Fruit fly (Drosophila melanogaster): ENCODE results near the gene FarO.

The FarO gene

DNA sequence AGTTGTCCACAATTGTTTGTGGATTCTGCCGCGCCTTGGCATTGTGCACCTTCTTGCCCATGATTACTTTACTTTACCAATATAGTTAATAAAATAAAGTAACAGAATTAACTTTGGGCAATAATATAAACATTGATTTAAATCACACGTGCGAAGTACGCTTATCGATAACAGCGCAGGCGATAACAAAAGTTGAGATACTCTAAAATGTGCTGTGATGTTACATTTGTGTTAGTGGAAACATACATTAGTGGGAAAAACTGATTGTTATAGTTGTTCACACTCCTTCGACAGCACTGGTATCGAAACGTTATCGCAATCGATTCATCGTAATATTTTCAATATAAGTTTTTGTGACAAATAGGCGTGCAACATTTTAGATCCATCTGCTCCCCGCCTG, 38.2 kb upstream of the FarO start, which contains the start of gene kz (continued):
- TF ChIP-seq Side (GFP tag; optimal IDR thresholded peaks at IDR 0.05), result no peak
- peak; percentile 75 for TF ChIP-seq CG1024 (GFP tag; IDR thresholded peaks at IDR 0.05)
- no peak for TF ChIP-seq CG10366 (GFP tag; IDR thresholded peaks at IDR 0.05)
- TF ChIP-seq Sry-δ (GFP tag; optimal IDR thresholded peaks at IDR 0.05), result peak; percentile 79
- peak; percentile 94 for TF ChIP-seq CG30020 (tag; optimal IDR thresholded peaks at IDR 0.05)
- 0 out of 3 replicates have a peak, but pooled peaks have one; percentile 32 for TF ChIP-seq ci (GFP tag; IDR thresholded peaks at IDR 0.05)
- peak; percentile 60 for TF ChIP-seq Ets97D (GFP tag; optimal IDR thresholded peaks at IDR 0.05)
- TF ChIP-seq Ptx1 (GFP tag; IDR thresholded peaks at IDR 0.05), result no peak
- TF ChIP-seq vnd (GFP tag; IDR thresholded peaks at IDR 0.05; ENCODE audit: partially characterized antibody), result peak; percentile 95
- peak; percentile 99 for TF ChIP-seq HLH4C (GFP tag; IDR thresholded peaks at IDR 0.05; ENCODE audit: partially characterized antibody)
- peak; percentile 45 for TF ChIP-seq CG9797 (GFP tag; optimal IDR thresholded peaks at IDR 0.05)
- peak; percentile 98 for TF ChIP-seq CG6791 (GFP tag; IDR thresholded peaks at IDR 0.05; ENCODE audit: partially characterized antibody)
- TF ChIP-seq knrl (GFP tag; IDR thresholded peaks at IDR 0.05; ENCODE audit: partially characterized antibody), result peak; percentile 82
- TF ChIP-seq CG11085 (GFP tag; IDR thresholded peaks at IDR 0.05), result no peak
- peak; percentile 57; the same call in 1 of the 3 replicates for TF ChIP-seq row (GFP tag; IDR thresholded peaks at IDR 0.05)
- peak; percentile 61 for TF ChIP-seq hbn (GFP tag; IDR thresholded peaks at IDR 0.05; ENCODE audit: partially characterized antibody)
- peak; percentile 87 for TF ChIP-seq Max (GFP tag; optimal IDR thresholded peaks at IDR 0.05)
- peak; percentile 92 for TF ChIP-seq Opbp (GFP tag; IDR thresholded peaks at IDR 0.05; ENCODE audit: partially characterized antibody)
- TF ChIP-seq HmgZ (tag; optimal IDR thresholded peaks at IDR 0.05), result peak; percentile 55
- TF ChIP-seq Adf1 (GFP tag; IDR thresholded peaks at IDR 0.05), result 0 out of 2 replicates have a peak, but pooled peaks have one; percentile 9
- no peak for TF ChIP-seq zfh1 (GFP tag; IDR thresholded peaks at IDR 0.05)
- peak; percentile 76 for TF ChIP-seq BEAF-32 (GFP tag; optimal IDR thresholded peaks at IDR 0.05)
- no peak for TF ChIP-seq tx (GFP tag; optimal IDR thresholded peaks at IDR 0.05)
- TF ChIP-seq Hmr (GFP tag; optimal IDR thresholded peaks at IDR 0.05), result no peak
- TF ChIP-seq bbx (GFP tag; IDR thresholded peaks at IDR 0.05; ENCODE audit: partially characterized antibody), result peak; percentile 94
- peak; percentile 100 for TF ChIP-seq nerfin-2 (GFP tag; IDR thresholded peaks at IDR 0.05; ENCODE audit: partially characterized antibody)

DNA sequence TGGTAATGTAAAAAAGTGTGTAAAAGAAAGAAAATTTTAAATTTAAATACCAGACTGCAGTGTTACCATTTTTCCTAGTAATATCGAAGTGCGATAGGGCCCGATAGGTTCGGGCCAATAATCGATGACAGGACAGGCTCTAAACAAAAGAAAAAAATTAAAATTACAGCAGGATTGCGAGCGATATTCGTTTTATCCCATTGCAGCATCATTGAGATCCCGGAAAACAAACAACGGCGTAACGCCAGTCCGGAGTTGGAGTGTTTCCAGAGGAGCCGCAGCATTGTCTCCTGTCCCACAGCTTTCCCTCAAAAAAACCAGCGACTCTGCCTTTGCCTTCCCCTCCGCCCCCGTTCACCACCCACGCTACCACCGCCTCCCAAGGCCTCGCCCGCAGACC, 21.5 kb upstream of the FarO start, which contains the start of gene pcx:
pcx (plus strand) TSS at position 159 of the 400 bp plus-strand sequence.
- TF ChIP-seq BEAF-32 (GFP tag; optimal IDR thresholded peaks at IDR 0.05) (peak; percentile 57), ci (GFP tag; IDR thresholded peaks at IDR 0.05) (no peak), bsh (GFP tag; optimal IDR thresholded peaks at IDR 0.05) (no peak), Sry-δ (GFP tag; optimal IDR thresholded peaks at IDR 0.05) (peak; percentile 49), CG13287 (GFP tag; IDR thresholded peaks at IDR 0.05; ENCODE audit: partially characterized antibody) (peak; percentile 71), tx (GFP tag; optimal IDR thresholded peaks at IDR 0.05) (no peak), phol (tag; optimal IDR thresholded peaks at IDR 0.05) (peak; percentile 1), CG16813 (GFP tag; IDR thresholded peaks at IDR 0.05; ENCODE audit: partially characterized antibody) (peak; percentile 55), crol (GFP tag; IDR thresholded peaks at IDR 0.05) (peak; percentile 89), chif (GFP tag; optimal IDR thresholded peaks at IDR 0.05) (no peak), knrl (GFP tag; IDR thresholded peaks at IDR 0.05; ENCODE audit: partially characterized antibody) (peak; percentile 54; the same call in 2 of the 3 replicates), bbx (GFP tag; IDR thresholded peaks at IDR 0.05; ENCODE audit: partially characterized antibody) (peak; percentile 58), hb (GFP tag; IDR thresholded peaks at IDR 0.05; ENCODE audit: partially characterized antibody) (peak; percentile 44; the same call in 1 of the 3 replicates), inv (GFP tag; IDR thresholded peaks at IDR 0.05; ENCODE audit: partially characterized antibody) (0 out of 2 replicates have a peak, but pooled peaks have one; percentile 19), Mrtf (GFP tag; IDR thresholded peaks at IDR 0.05) (no peak), sens-2 (GFP tag; IDR thresholded peaks at IDR 0.05) (no peak), CG14710 (tag; optimal IDR thresholded peaks at IDR 0.05) (peak; percentile 37), amos (GFP tag; IDR thresholded peaks at IDR 0.05; ENCODE audit: partially characterized antibody) (peak; percentile 59; the same call in 1 of the 2 replicates), gfzf (GFP tag; optimal IDR thresholded peaks at IDR 0.05) (peak; percentile 50), Dp (GFP tag; optimal IDR thresholded peaks at IDR 0.05) (peak; percentile 70), CG6654 (GFP tag; optimal IDR thresholded peaks at IDR 0.05) (no peak), Bgb (GFP tag; IDR thresholded peaks at IDR 0.05; ENCODE audit: partially characterized antibody) (peak; percentile 56), Scr (GFP tag; IDR thresholded peaks at IDR 0.05; ENCODE audit: partially characterized antibody) (peak; percentile 62), CG18764 (GFP tag; optimal IDR thresholded peaks at IDR 0.05) (peak; percentile 86), MBD-R2 (GFP tag; IDR thresholded peaks at IDR 0.05) (peak; percentile 49), CG4617 (GFP tag; optimal IDR thresholded peaks at IDR 0.05; ENCODE audit: borderline replicate concordance) (peak; percentile 76), Ets97D (GFP tag; optimal IDR thresholded peaks at IDR 0.05) (peak; percentile 7), croc (GFP tag; conservative IDR thresholded peaks at IDR 0.05) (no peak)
